Worm (Caenorhabditis elegans) whole organism, L1 larva: ENCODE measurements around the gene acr-23.

Experiments used
- ces-1 ChIP-seq: fragments of 150-350 bp; optimal IDR thresholded peaks from 2 replicates; lab custom pipeline; 2014; ENCODE audit warnings: missing biosample characterization, missing genetic modification reagents, missing genetic modification characterization
- elt-2 ChIP-seq: sonication (generic microtip); optimal IDR thresholded peaks from 2 replicates; lab custom pipeline; 2016; ENCODE audit warnings: missing genetic modification characterization, mild to moderate bottlenecking, inconsistent platforms, missing compliant biosample characterization, missing genetic modification reagents
- fos-1 ChIP-seq: fragments of 150-350 bp; optimal IDR thresholded peaks from 2 replicates; lab custom pipeline; 2014; ENCODE audit warnings: missing biosample characterization, missing genetic modification characterization
- lin-35 ChIP-seq, 2 experiments: fragments of 150-350 bp; optimal IDR thresholded peaks; 2 replicates each; lab custom pipeline; 2014; ENCODE audit warnings: missing biosample characterization in 2 of 2, missing genetic modification characterization in 2 of 2, missing genetic modification reagents in 2 of 2
- sox-4 ChIP-seq: sonication (generic microtip); optimal IDR thresholded peaks from 2 replicates; lab custom pipeline; 2016; ENCODE audit warnings: missing genetic modification characterization, missing compliant biosample characterization
- unc-86 ChIP-seq: sonication (generic microtip); optimal IDR thresholded peaks from 2 replicates; lab custom pipeline; 2016; ENCODE audit warnings: missing genetic modification characterization, missing compliant biosample characterization
- zag-1 ChIP-seq: fragments of 150-350 bp; optimal IDR thresholded peaks from 2 replicates; lab custom pipeline; 2014; ENCODE audit warnings: missing biosample characterization, missing genetic modification characterization

ce11 chrV:3666887-3667286, 7.5 kb upstream of the acr-23 start, which contains the start of gene str-113:
- TF ChIP-seq sox-4 (tag; lab: Kevin White, UChicago): no peak
- TF ChIP-seq unc-86 (tag; lab: Kevin White, UChicago): no peak
- TF ChIP-seq fos-1 (tag; lab: Kevin White, UChicago): no peak
- no peak for TF ChIP-seq lin-35 (GFP tag; optimal IDR thresholded peaks at IDR 0.05; lab: Kevin White, UChicago)
- no peak for TF ChIP-seq zag-1
- TF ChIP-seq elt-2 (tag; lab: Kevin White, UChicago): no peak
- no peak for TF ChIP-seq ces-1 (GFP tag; lab: Kevin White, UChicago)
